Fruit fly (Drosophila melanogaster) whole organism, embryonic: ENCODE measurements around the gene CG42538.

Experiments used
- B-H1 ChIP-seq: fragments of 200-800 bp; sonication (Bioruptor generic); IDR thresholded peaks from 3 replicates; pipeline ENCODE4 v1.3.6; 2022; ENCODE audit warnings: missing biosample characterization, missing genetic modification characterization
- BEAF-32 ChIP-seq: fragments of 200-800 bp; sonication (Bioruptor generic); optimal IDR thresholded peaks from 3 replicates; lab custom pipeline; 2017; ENCODE audit warnings: missing biosample characterization, missing genetic modification characterization, mild to moderate bottlenecking, moderate library complexity, missing genetic modification reagents
- CG10147 ChIP-seq: fragments of 200-800 bp; sonication (Bioruptor generic); optimal IDR thresholded peaks from 2 replicates; lab custom pipeline; 2019; ENCODE audit warnings: missing biosample characterization, mild to moderate bottlenecking, missing genetic modification characterization, moderate library complexity
- CG10209 ChIP-seq: fragments of 200-800 bp; sonication (Bioruptor generic); optimal IDR thresholded peaks from 3 replicates; lab custom pipeline; 2017; ENCODE audit warnings: missing biosample characterization, mild to moderate bottlenecking, missing genetic modification characterization, missing genetic modification reagents
- CG10543 ChIP-seq: fragments of 200-800 bp; sonication (Bioruptor generic); optimal IDR thresholded peaks from 3 replicates; lab custom pipeline; 2017; ENCODE audit warnings: missing biosample characterization, mild to moderate bottlenecking, missing genetic modification characterization, moderate library complexity
- CG11085 ChIP-seq: fragments of 200-800 bp; sonication (Bioruptor generic); IDR thresholded peaks from 2 replicates; pipeline ENCODE4 v1.3.6; 2022; ENCODE audit warnings: missing biosample characterization, missing genetic modification characterization
- CG12104 ChIP-seq: fragments of 200-800 bp; sonication (Bioruptor generic); optimal IDR thresholded peaks from 3 replicates; lab custom pipeline; 2016; ENCODE audit warnings: missing biosample characterization, missing genetic modification characterization
- CG12769 ChIP-seq: fragments of 200-800 bp; sonication (Bioruptor generic); optimal IDR thresholded peaks from 2 replicates; lab custom pipeline; 2019; ENCODE audit warnings: missing biosample characterization, mild to moderate bottlenecking, missing genetic modification characterization, moderate library complexity
- CG14667 ChIP-seq: fragments of 200-800 bp; sonication (Bioruptor generic); IDR thresholded peaks from 2 replicates; pipeline ENCODE4 v1.3.6; 2022; ENCODE audit warnings: missing biosample characterization, missing genetic modification characterization
- CG14710 ChIP-seq: fragments of 200-800 bp; sonication (Bioruptor generic); optimal IDR thresholded peaks from 3 replicates; lab custom pipeline; 2019; ENCODE audit warnings: missing biosample characterization, mild to moderate bottlenecking, missing genetic modification characterization, moderate library complexity
- CG15696 ChIP-seq: fragments of 200-800 bp; sonication (Bioruptor generic); optimal IDR thresholded peaks from 2 replicates; lab custom pipeline; 2019; ENCODE audit warnings: missing biosample characterization, mild to moderate bottlenecking, missing genetic modification characterization, moderate library complexity
- CG16779 ChIP-seq: fragments of 200-800 bp; sonication (Bioruptor generic); IDR thresholded peaks from 2 replicates; pipeline ENCODE4 v1.3.6; 2022; ENCODE audit warnings: missing biosample characterization, missing genetic modification characterization
- CG4424 ChIP-seq: fragments of 200-800 bp; sonication (Bioruptor generic); optimal IDR thresholded peaks from 3 replicates; lab custom pipeline; 2016; ENCODE audit warnings: missing biosample characterization, missing genetic modification characterization
- CG5245 ChIP-seq: fragments of 200-800 bp; sonication (Bioruptor generic); optimal IDR thresholded peaks from 3 replicates; lab custom pipeline; 2016; ENCODE audit warnings: missing biosample characterization, missing genetic modification characterization
- CG6175 ChIP-seq: fragments of 200-800 bp; sonication (Bioruptor generic); IDR thresholded peaks from 3 replicates; pipeline ENCODE4 v1.3.6; 2022; ENCODE audit warnings: missing biosample characterization, missing genetic modification characterization
- CG8765 ChIP-seq: fragments of 200-800 bp; sonication (Bioruptor generic); IDR thresholded peaks from 2 replicates; pipeline ENCODE4 v1.3.6; 2022; ENCODE audit warnings: missing biosample characterization, missing genetic modification characterization
- CG8944 ChIP-seq: fragments of 200-800 bp; sonication (Bioruptor generic); optimal IDR thresholded peaks from 3 replicates; lab custom pipeline; 2016; ENCODE audit warnings: missing biosample characterization, missing genetic modification characterization
- CG9437 ChIP-seq: fragments of 200-800 bp; sonication (Bioruptor generic); optimal IDR thresholded peaks from 2 replicates; lab custom pipeline; 2018; ENCODE audit warnings: missing biosample characterization, mild to moderate bottlenecking, missing genetic modification characterization
- CG9609 ChIP-seq: fragments of 200-800 bp; sonication (Bioruptor generic); optimal IDR thresholded peaks from 3 replicates; lab custom pipeline; 2016; ENCODE audit warnings: missing biosample characterization, missing genetic modification characterization
- Doc2 ChIP-seq: fragments of 200-800 bp; sonication (Bioruptor generic); IDR thresholded peaks from 2 replicates; pipeline ENCODE4 v1.3.6; 2022; ENCODE audit warnings: missing biosample characterization, missing genetic modification characterization
- E2f2 ChIP-seq: fragments of 200-800 bp; sonication (Bioruptor generic); IDR thresholded peaks from 2 replicates; pipeline ENCODE4 v1.3.6; 2022; ENCODE audit warnings: missing biosample characterization, missing genetic modification characterization
- Eip74EF ChIP-seq, 2 experiments: fragments of 200-800 bp in 1 of 2; fragments of >200 bp in 1 of 2; sonication (Bioruptor generic) in 1 of 2; optimal IDR thresholded peaks; 2 replicates each; lab custom pipeline; 2017 to 2019; ENCODE audit warnings: missing biosample characterization in 2 of 2, missing genetic modification characterization in 2 of 2, mild to moderate bottlenecking in 1 of 2, moderate library complexity in 1 of 2
- Ets97D ChIP-seq: fragments of 200-800 bp; sonication (Bioruptor generic); optimal IDR thresholded peaks from 3 replicates; lab custom pipeline; 2016; ENCODE audit warnings: missing biosample characterization, missing genetic modification characterization
- Fer3 ChIP-seq: fragments of 200-800 bp; sonication (Bioruptor generic); optimal IDR thresholded peaks from 2 replicates; lab custom pipeline; 2018; ENCODE audit warnings: missing biosample characterization, mild to moderate bottlenecking, missing genetic modification characterization, moderate library complexity
- Hr78 ChIP-seq, 2 experiments: fragments of 200-800 bp in 1 of 2; fragments of >200 bp in 1 of 2; sonication (Bioruptor generic) in 1 of 2; optimal IDR thresholded peaks; 2 replicates each; lab custom pipeline; 2017 to 2019; ENCODE audit warnings: missing biosample characterization in 2 of 2, missing genetic modification characterization in 2 of 2, mild to moderate bottlenecking in 1 of 2, moderate library complexity in 1 of 2
- Kr ChIP-seq: fragments of 200-800 bp; sonication (Bioruptor generic); optimal IDR thresholded peaks from 2 replicates; lab custom pipeline; 2017; ENCODE audit warnings: missing biosample characterization, mild to moderate bottlenecking, missing genetic modification characterization
- Sry-δ ChIP-seq: fragments of 200-800 bp; sonication (Bioruptor generic); optimal IDR thresholded peaks from 2 replicates; lab custom pipeline; 2016; ENCODE audit warnings: missing biosample characterization, missing genetic modification characterization
- TFAM ChIP-seq: fragments of 200-800 bp; sonication (Bioruptor generic); optimal IDR thresholded peaks from 2 replicates; lab custom pipeline; 2017; ENCODE audit warnings: missing biosample characterization, missing genetic modification characterization, inconsistent platforms
- Tbp ChIP-seq: fragments of >200 bp; optimal IDR thresholded peaks from 2 replicates; lab custom pipeline; 2018; ENCODE audit warnings: missing biosample characterization, missing genetic modification characterization
- abd-A ChIP-seq: fragments of 200-800 bp; sonication (Bioruptor generic); optimal IDR thresholded peaks from 3 replicates; lab custom pipeline; 2019; ENCODE audit warnings: missing biosample characterization, mild to moderate bottlenecking, missing genetic modification characterization, moderate library complexity
- ash1 ChIP-seq: fragments of 200-800 bp; sonication (Bioruptor generic); optimal IDR thresholded peaks from 2 replicates; lab custom pipeline; 2018; ENCODE audit warnings: missing biosample characterization, mild to moderate bottlenecking, missing genetic modification characterization
- bbx ChIP-seq: fragments of 200-800 bp; sonication (Bioruptor generic); IDR thresholded peaks from 2 replicates; pipeline ENCODE4 v1.3.6; 2022; ENCODE audit warnings: missing biosample characterization, missing genetic modification characterization; ENCODE audit not compliant: partially characterized antibody
- cad ChIP-seq: fragments of >200 bp; optimal IDR thresholded peaks from 2 replicates; lab custom pipeline; 2017; ENCODE audit warnings: missing biosample characterization, missing genetic modification characterization
- chif ChIP-seq, 2 experiments: fragments of 200-800 bp; sonication (Bioruptor generic); optimal IDR thresholded peaks; 3 replicates each; lab custom pipeline; 2016; ENCODE audit warnings: missing biosample characterization in 2 of 2, missing genetic modification characterization in 2 of 2
- chinmo ChIP-seq: fragments of 200-800 bp; sonication (Bioruptor generic); IDR thresholded peaks from 4 replicates; pipeline ENCODE4 v1.3.6; 2022; ENCODE audit warnings: missing biosample characterization, missing genetic modification characterization; ENCODE audit not compliant: partially characterized antibody
- da ChIP-seq: fragments of 200-800 bp; sonication (Bioruptor generic); optimal IDR thresholded peaks from 2 replicates; lab custom pipeline; 2016; ENCODE audit warnings: missing biosample characterization, missing genetic modification characterization
- dmrt99B ChIP-seq: fragments of 200-800 bp; sonication (Bioruptor generic); optimal IDR thresholded peaks from 2 replicates; lab custom pipeline; 2018; ENCODE audit warnings: missing biosample characterization, mild to moderate bottlenecking, missing genetic modification characterization, moderate library complexity
- fru ChIP-seq: fragments of >200 bp; optimal IDR thresholded peaks from 2 replicates; lab custom pipeline; 2017
- hbn ChIP-seq: fragments of 200-800 bp; sonication (Bioruptor generic); IDR thresholded peaks from 2 replicates; pipeline ENCODE4 v1.3.6; 2022; ENCODE audit warnings: missing biosample characterization, missing genetic modification characterization; ENCODE audit not compliant: partially characterized antibody
- ind ChIP-seq: fragments of 200-800 bp; sonication (Bioruptor generic); optimal IDR thresholded peaks from 3 replicates; lab custom pipeline; 2016; ENCODE audit warnings: missing biosample characterization, missing genetic modification characterization
- inv ChIP-seq: fragments of 200-800 bp; sonication (Bioruptor generic); IDR thresholded peaks from 2 replicates; pipeline ENCODE4 v1.3.6; 2022; ENCODE audit warnings: missing biosample characterization, missing genetic modification characterization; ENCODE audit not compliant: partially characterized antibody
- kay ChIP-seq: fragments of 200-800 bp; sonication (Bioruptor generic); optimal IDR thresholded peaks from 2 replicates; lab custom pipeline; 2016; ENCODE audit warnings: missing biosample characterization, missing genetic modification characterization
- maf-S ChIP-seq: fragments of 200-800 bp; sonication (Bioruptor generic); optimal IDR thresholded peaks from 2 replicates; lab custom pipeline; 2016; ENCODE audit warnings: missing biosample characterization, missing genetic modification characterization
- oc ChIP-seq: fragments of 200-800 bp; sonication (Bioruptor generic); optimal IDR thresholded peaks from 2 replicates; lab custom pipeline; 2018; ENCODE audit warnings: missing biosample characterization, mild to moderate bottlenecking, missing genetic modification characterization, moderate library complexity
- odd ChIP-seq: fragments of 200-800 bp; sonication (Bioruptor generic); optimal IDR thresholded peaks from 2 replicates; lab custom pipeline; 2017; ENCODE audit warnings: missing biosample characterization, mild to moderate bottlenecking, missing genetic modification characterization
- scrt ChIP-seq: fragments of 200-800 bp; sonication (Bioruptor generic); optimal IDR thresholded peaks from 2 replicates; lab custom pipeline; 2018; ENCODE audit warnings: missing biosample characterization, mild to moderate bottlenecking, missing genetic modification characterization, moderate library complexity
- sens-2 ChIP-seq: fragments of 200-800 bp; sonication (Bioruptor generic); IDR thresholded peaks from 2 replicates; pipeline ENCODE4 v1.3.6; 2022; ENCODE audit warnings: missing biosample characterization, missing genetic modification characterization
- tin ChIP-seq: fragments of 200-800 bp; sonication (Bioruptor generic); optimal IDR thresholded peaks from 3 replicates; lab custom pipeline; 2016; ENCODE audit warnings: missing biosample characterization, missing genetic modification characterization
- vvl ChIP-seq: fragments of 200-800 bp; sonication (Bioruptor generic); IDR thresholded peaks from 2 replicates; pipeline ENCODE4 v1.3.6; 2022; ENCODE audit warnings: missing biosample characterization, missing genetic modification characterization

The CG42538 gene

dm6 chr3L:16004401-16005237, 29.7 kb upstream of the CG42538 start, which contains the start of the genes hzg and mRpS31 (continued):
- TF ChIP-seq scrt (GFP tag; lab: Kevin White, UChicago), result peak; percentile 34
- TF ChIP-seq Eip74EF (GFP tag; optimal IDR thresholded peaks at IDR 0.05; lab: Kevin White, UChicago), result no peak
- peak; percentile 56 for TF ChIP-seq Ets97D (GFP tag; lab: Kevin White, UChicago)
- TF ChIP-seq tin (GFP tag; lab: Kevin White, UChicago), result peak; percentile 55
- TF ChIP-seq Sry-δ (GFP tag; lab: Kevin White, UChicago), result peak; percentile 42
- peak; percentile 34 for TF ChIP-seq CG10209 (GFP tag; lab: Kevin White, UChicago)
- TF ChIP-seq CG5245 (GFP tag; lab: Kevin White, UChicago), result no peak
- TF ChIP-seq bbx (GFP tag; lab: Robert Waterston, UW), result 0 out of 2 replicates have a peak, but pooled peaks have one; percentile 12
- peak; percentile 53 for TF ChIP-seq CG4424 (GFP tag; lab: Kevin White, UChicago)
- peak; percentile 35 for TF ChIP-seq dmrt99B (tag; lab: Kevin White, UChicago)
- peak; percentile 65 for TF ChIP-seq CG10147 (GFP tag; lab: Kevin White, UChicago)
- TF ChIP-seq CG15696 (tag; lab: Kevin White, UChicago), result peak; percentile 52
- no peak for TF ChIP-seq inv (GFP tag; lab: Robert Waterston, UW)
- no peak for TF ChIP-seq cad
- peak; percentile 59 for TF ChIP-seq CG9609 (GFP tag; lab: Kevin White, UChicago)
- no peak for TF ChIP-seq odd (GFP tag; lab: Kevin White, UChicago)
- no peak for TF ChIP-seq oc
- TF ChIP-seq CG12104 (GFP tag; lab: Kevin White, UChicago), result no peak
- TF ChIP-seq ind (GFP tag; lab: Kevin White, UChicago), result peak; percentile 64
- TF ChIP-seq CG14667, result no peak
- no peak for TF ChIP-seq maf-S (GFP tag; lab: Kevin White, UChicago)
- TF ChIP-seq Doc2 (GFP tag; lab: Robert Waterston, UW), result no peak
- peak; percentile 79 for TF ChIP-seq CG14710
- TF ChIP-seq chinmo (GFP tag; lab: Robert Waterston, UW), result no peak
- TF ChIP-seq da (GFP tag; lab: Kevin White, UChicago), result no peak
- TF ChIP-seq hbn (GFP tag; lab: Robert Waterston, UW), result no peak
- TF ChIP-seq sens-2, result no peak
- no peak for TF ChIP-seq CG10543 (GFP tag; lab: Kevin White, UChicago)
- TF ChIP-seq B-H1 (GFP tag; lab: Robert Waterston, UW), result no peak
- peak; percentile 54; the same call in 1 of the 2 replicates for TF ChIP-seq vvl (GFP tag; lab: Robert Waterston, UW)
- no peak for TF ChIP-seq CG6175 (GFP tag; lab: Robert Waterston, UW)
- no peak for TF ChIP-seq Kr
- no peak for TF ChIP-seq TFAM (GFP tag; lab: Kevin White, UChicago)
- peak; percentile 14 to 25 for TF ChIP-seq chif (GFP tag; optimal IDR thresholded peaks at IDR 0.05; lab: Kevin White, UChicago)
- TF ChIP-seq ash1 (GFP tag; lab: Kevin White, UChicago), result no peak
- no peak for TF ChIP-seq fru (lab: Kevin White, UChicago)
- TF ChIP-seq CG8765 (GFP tag; lab: Robert Waterston, UW), result no peak
- no peak; the same call in 1 of the 2 replicates for TF ChIP-seq E2f2 (GFP tag; lab: Robert Waterston, UW)
- TF ChIP-seq Tbp (GFP tag; lab: Kevin White, UChicago), result no peak
- TF ChIP-seq CG11085, result 0 out of 2 replicates have a peak, but pooled peaks have one; percentile 10
- peak; percentile 37 for TF ChIP-seq abd-A (tag; lab: Kevin White, UChicago)
- peak; percentile 51 for TF ChIP-seq BEAF-32
- TF ChIP-seq CG8944 (GFP tag; lab: Kevin White, UChicago), result peak; percentile 3
- peak; percentile 10 for TF ChIP-seq kay
- peak; percentile 64 for TF ChIP-seq Fer3 (tag; lab: Kevin White, UChicago)
- no peak for TF ChIP-seq CG16779 (GFP tag; lab: Robert Waterston, UW)
- no peak for TF ChIP-seq Hr78 (GFP tag; optimal IDR thresholded peaks at IDR 0.05; lab: Kevin White, UChicago)
- TF ChIP-seq CG9437, result peak; percentile 23
- TF ChIP-seq CG12769 (tag; lab: Kevin White, UChicago), result no peak
